Fruit fly (Drosophila melanogaster) whole organism, embryonic: ENCODE data around the gene ea.
A peak's percentile ranks its signal among the peaks of the same experiment; 100 is the strongest.

Experiments used
- CG10654 ChIP-seq: fragments of 200-800 bp; sonication (Bioruptor generic); optimal IDR thresholded peaks from 2 replicates; lab custom pipeline; 2016; ENCODE audit warnings: missing biosample characterization, missing genetic modification characterization
- CG11560 ChIP-seq: fragments of 200-800 bp; sonication (Bioruptor generic); IDR thresholded peaks from 3 replicates; pipeline ENCODE4 v1.3.6; 2022; ENCODE audit warnings: missing biosample characterization, missing genetic modification characterization
- CG12219 ChIP-seq: fragments of 200-800 bp; sonication (Bioruptor generic); optimal IDR thresholded peaks from 3 replicates; lab custom pipeline; 2018; ENCODE audit warnings: missing biosample characterization, mild to moderate bottlenecking, missing genetic modification characterization
- CG12769 ChIP-seq: fragments of 200-800 bp; sonication (Bioruptor generic); optimal IDR thresholded peaks from 2 replicates; lab custom pipeline; 2019; ENCODE audit warnings: missing biosample characterization, mild to moderate bottlenecking, missing genetic modification characterization, moderate library complexity
- CG14014 ChIP-seq: fragments of 200-800 bp; sonication (Bioruptor generic); IDR thresholded peaks from 2 replicates; pipeline ENCODE4 v1.3.6; 2022; ENCODE audit warnings: missing biosample characterization, missing genetic modification characterization
- CG17385 ChIP-seq: fragments of 200-800 bp; sonication (Bioruptor generic); optimal IDR thresholded peaks from 3 replicates; lab custom pipeline; 2018; ENCODE audit warnings: missing biosample characterization, mild to moderate bottlenecking, missing genetic modification characterization
- CG1832 ChIP-seq: fragments of 200-800 bp; sonication (Bioruptor generic); optimal IDR thresholded peaks from 2 replicates; lab custom pipeline; 2017; ENCODE audit warnings: missing biosample characterization, mild to moderate bottlenecking, missing genetic modification characterization, inconsistent platforms
- CG18476 ChIP-seq: fragments of 200-800 bp; sonication (Bioruptor generic); optimal IDR thresholded peaks from 2 replicates; lab custom pipeline; 2016; ENCODE audit warnings: missing biosample characterization, mild to moderate bottlenecking, missing genetic modification characterization
- CG18619 ChIP-seq: fragments of 200-800 bp; sonication (Bioruptor generic); optimal IDR thresholded peaks from 3 replicates; lab custom pipeline; 2017; ENCODE audit warnings: missing biosample characterization, mild to moderate bottlenecking, missing genetic modification characterization
- CG2678 ChIP-seq: fragments of 200-800 bp; sonication (Bioruptor generic); optimal IDR thresholded peaks from 3 replicates; lab custom pipeline; 2019; ENCODE audit warnings: missing biosample characterization, mild to moderate bottlenecking, missing genetic modification characterization, moderate library complexity
- CG31441 ChIP-seq: fragments of 200-800 bp; sonication (Bioruptor generic); IDR thresholded peaks from 2 replicates; pipeline ENCODE4 v1.3.6; 2022; ENCODE audit warnings: missing biosample characterization, missing genetic modification characterization
- CG3163 ChIP-seq: fragments of 200-800 bp; sonication (Bioruptor generic); optimal IDR thresholded peaks from 3 replicates; lab custom pipeline; 2016; ENCODE audit warnings: missing biosample characterization, missing genetic modification characterization
- CG34376 ChIP-seq: fragments of 200-800 bp; sonication (Bioruptor generic); optimal IDR thresholded peaks from 2 replicates; lab custom pipeline; 2018; ENCODE audit warnings: missing biosample characterization, mild to moderate bottlenecking, missing genetic modification characterization
- CG4424 ChIP-seq: fragments of 200-800 bp; sonication (Bioruptor generic); optimal IDR thresholded peaks from 3 replicates; lab custom pipeline; 2016; ENCODE audit warnings: missing biosample characterization, missing genetic modification characterization
- CG4707 ChIP-seq: fragments of 200-800 bp; sonication (Bioruptor generic); optimal IDR thresholded peaks from 2 replicates; lab custom pipeline; 2018; ENCODE audit warnings: missing biosample characterization, mild to moderate bottlenecking, missing genetic modification characterization, moderate library complexity
- CG6765 ChIP-seq: fragments of 200-800 bp; sonication (Bioruptor generic); optimal IDR thresholded peaks from 3 replicates; lab custom pipeline; 2017; ENCODE audit warnings: missing biosample characterization, mild to moderate bottlenecking, missing genetic modification characterization
- CG7987 ChIP-seq: fragments of 200-800 bp; sonication (Bioruptor generic); optimal IDR thresholded peaks from 2 replicates; lab custom pipeline; 2018; ENCODE audit warnings: missing biosample characterization, mild to moderate bottlenecking, missing genetic modification characterization, moderate library complexity
- CG8290 ChIP-seq, 3 experiments: fragments of 200-800 bp; sonication (Bioruptor generic); optimal IDR thresholded peaks; 2 replicates each; lab custom pipeline; 2016 to 2019; ENCODE audit warnings: missing biosample characterization in 3 of 3, missing genetic modification characterization in 3 of 3, mild to moderate bottlenecking in 2 of 3, moderate library complexity in 1 of 3
- Eip74EF ChIP-seq, 2 experiments: fragments of 200-800 bp in 1 of 2; fragments of >200 bp in 1 of 2; sonication (Bioruptor generic) in 1 of 2; optimal IDR thresholded peaks; 2 replicates each; lab custom pipeline; 2017 to 2019; ENCODE audit warnings: missing biosample characterization in 2 of 2, missing genetic modification characterization in 2 of 2, mild to moderate bottlenecking in 1 of 2, moderate library complexity in 1 of 2
- Fer1 ChIP-seq: fragments of 200-800 bp; sonication (Bioruptor generic); optimal IDR thresholded peaks from 2 replicates; lab custom pipeline; 2017; ENCODE audit warnings: missing biosample characterization, mild to moderate bottlenecking, missing genetic modification characterization
- HLHmδ ChIP-seq: fragments of 200-800 bp; sonication (Bioruptor generic); optimal IDR thresholded peaks from 2 replicates; lab custom pipeline; 2018; ENCODE audit warnings: missing biosample characterization, mild to moderate bottlenecking, missing genetic modification characterization, moderate library complexity
- Hand ChIP-seq: fragments of 200-800 bp; sonication (Bioruptor generic); optimal IDR thresholded peaks from 2 replicates; lab custom pipeline; 2017; ENCODE audit warnings: mild to moderate bottlenecking, missing biosample characterization, missing genetic modification reagents, missing genetic modification characterization
- HmgZ ChIP-seq: fragments of 200-800 bp; sonication (Bioruptor generic); optimal IDR thresholded peaks from 2 replicates; lab custom pipeline; 2018; ENCODE audit warnings: missing biosample characterization, mild to moderate bottlenecking, missing genetic modification characterization
- Hmr ChIP-seq: fragments of 200-800 bp; sonication (Bioruptor generic); optimal IDR thresholded peaks from 3 replicates; lab custom pipeline; 2017; ENCODE audit warnings: mild to moderate bottlenecking, missing biosample characterization, missing genetic modification reagents, missing genetic modification characterization
- Med ChIP-seq: fragments of 200-800 bp; sonication (Bioruptor generic); peaks from one replicate; lab custom pipeline; 2016; ENCODE audit warnings: missing biosample characterization, missing genetic modification characterization, mild to moderate bottlenecking, inconsistent platforms, moderate library complexity
- Nf-YB ChIP-seq: fragments of 200-800 bp; sonication (Bioruptor generic); optimal IDR thresholded peaks from 3 replicates; lab custom pipeline; 2019; ENCODE audit warnings: missing biosample characterization, mild to moderate bottlenecking, missing genetic modification characterization, moderate library complexity
- Scr ChIP-seq: fragments of 200-800 bp; sonication (Bioruptor generic); IDR thresholded peaks from 2 replicates; pipeline ENCODE4 v1.3.6; 2022; ENCODE audit warnings: missing biosample characterization, missing genetic modification characterization; ENCODE audit not compliant: partially characterized antibody
- Trl ChIP-seq, 3 experiments: fragments of >200 bp in 2 of 3; fragments of 200-800 bp in 1 of 3; sonication (Bioruptor generic) in 1 of 3; optimal IDR thresholded peaks; 2 replicates in 1 of 3; 3 replicates in 2 of 3; lab custom pipeline; 2016 to 2017; ENCODE audit warnings: missing biosample characterization in 1 of 3, missing genetic modification characterization in 1 of 3
- amos ChIP-seq: fragments of 200-800 bp; sonication (Bioruptor generic); IDR thresholded peaks from 2 replicates; pipeline ENCODE4 v1.3.6; 2022; ENCODE audit warnings: missing biosample characterization, missing genetic modification characterization; ENCODE audit not compliant: partially characterized antibody
- ap ChIP-seq: fragments of 200-800 bp; sonication (Bioruptor generic); IDR thresholded peaks from 2 replicates; pipeline ENCODE4 v1.3.6; 2022; ENCODE audit warnings: missing biosample characterization, missing genetic modification characterization
- cg ChIP-seq: fragments of 200-800 bp; sonication (Bioruptor generic); optimal IDR thresholded peaks from 3 replicates; lab custom pipeline; 2019; ENCODE audit warnings: missing biosample characterization, mild to moderate bottlenecking, missing genetic modification characterization, moderate library complexity
- chn ChIP-seq: fragments of 200-800 bp; sonication (Bioruptor generic); optimal IDR thresholded peaks from 2 replicates; lab custom pipeline; 2016; ENCODE audit warnings: missing biosample characterization, missing genetic modification characterization
- cwo ChIP-seq: fragments of 200-800 bp; sonication (Bioruptor generic); optimal IDR thresholded peaks from 3 replicates; lab custom pipeline; 2017; ENCODE audit warnings: missing biosample characterization, missing genetic modification characterization, mild to moderate bottlenecking, moderate library complexity, missing genetic modification reagents
- ftz-f1 ChIP-seq: fragments of 200-800 bp; sonication (Bioruptor generic); optimal IDR thresholded peaks from 2 replicates; lab custom pipeline; 2016; ENCODE audit warnings: missing biosample characterization, missing genetic modification characterization
- gcm ChIP-seq: fragments of 200-800 bp; sonication (Bioruptor generic); optimal IDR thresholded peaks from 2 replicates; lab custom pipeline; 2019; ENCODE audit warnings: missing biosample characterization, mild to moderate bottlenecking, missing genetic modification characterization, moderate library complexity
- grn ChIP-seq: fragments of 200-800 bp; sonication (Bioruptor generic); optimal IDR thresholded peaks from 3 replicates; lab custom pipeline; 2017; ENCODE audit warnings: missing biosample characterization, missing genetic modification characterization
- kni ChIP-seq: fragments of 200-800 bp; sonication (Bioruptor generic); optimal IDR thresholded peaks from 3 replicates; lab custom pipeline; 2017; ENCODE audit warnings: mild to moderate bottlenecking, missing biosample characterization, missing genetic modification reagents, missing genetic modification characterization
- lilli ChIP-seq: fragments of 200-800 bp; sonication (Bioruptor generic); optimal IDR thresholded peaks from 3 replicates; lab custom pipeline; 2016; ENCODE audit warnings: missing biosample characterization, missing genetic modification characterization
- onecut ChIP-seq: fragments of 200-800 bp; sonication (Bioruptor generic); IDR thresholded peaks from 2 replicates; pipeline ENCODE4 v1.3.6; 2022; ENCODE audit warnings: missing biosample characterization, missing genetic modification characterization
- phol ChIP-seq: fragments of 200-800 bp; sonication (Bioruptor generic); optimal IDR thresholded peaks from 3 replicates; lab custom pipeline; 2018; ENCODE audit warnings: missing biosample characterization, mild to moderate bottlenecking, missing genetic modification characterization, moderate library complexity
- sens ChIP-seq: fragments of 200-800 bp; sonication (Bioruptor generic); peaks from one replicate; lab custom pipeline; 2016; ENCODE audit warnings: missing biosample characterization, missing genetic modification characterization
- sqz ChIP-seq: fragments of 200-800 bp; sonication (Bioruptor generic); optimal IDR thresholded peaks from 3 replicates; lab custom pipeline; 2018; ENCODE audit warnings: missing biosample characterization, mild to moderate bottlenecking, missing genetic modification characterization
- sug ChIP-seq: fragments of 200-800 bp; optimal IDR thresholded peaks from 2 replicates; lab custom pipeline; 2019; ENCODE audit warnings: missing biosample characterization, mild to moderate bottlenecking, missing genetic modification characterization, moderate library complexity
- wek ChIP-seq: fragments of 200-800 bp; sonication (Bioruptor generic); optimal IDR thresholded peaks from 3 replicates; lab custom pipeline; 2018; ENCODE audit warnings: missing biosample characterization, mild to moderate bottlenecking, missing genetic modification characterization, moderate library complexity
- yki ChIP-seq: fragments of >200 bp; optimal IDR thresholded peaks from 3 replicates; lab custom pipeline; 2018

ea gene

DNA sequence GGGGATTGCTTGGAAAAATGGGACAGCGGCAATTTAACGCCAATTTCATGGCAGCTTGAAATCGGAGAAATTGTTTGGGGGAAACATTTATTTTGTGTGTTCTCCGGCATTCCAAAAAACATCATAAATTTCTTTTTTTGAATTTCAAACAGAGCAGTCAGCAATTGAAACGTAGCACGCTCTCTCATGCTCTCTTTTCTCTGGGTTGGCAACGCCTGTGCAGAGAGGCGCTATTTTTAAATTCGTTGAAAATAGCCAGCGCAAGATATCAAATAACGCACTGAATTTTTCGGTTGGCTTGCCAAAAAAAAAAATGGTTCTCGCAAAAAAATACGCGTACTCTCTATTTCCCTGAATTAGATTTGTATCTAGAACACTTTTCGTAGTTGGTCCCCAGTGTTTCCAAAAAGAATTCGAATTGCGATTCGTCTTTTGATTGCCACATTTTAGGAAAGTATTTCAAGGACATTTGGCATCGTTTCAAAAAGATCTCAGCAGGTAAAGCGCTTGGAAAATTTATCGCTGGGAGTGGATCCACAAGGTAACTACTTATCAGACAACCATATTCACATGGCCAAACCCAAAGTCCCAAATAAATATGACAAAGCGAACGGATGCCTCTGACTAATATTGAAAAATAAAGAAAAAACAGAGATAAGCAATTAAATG lies 42.4 kb upstream of the ea start (continued):
- TF ChIP-seq Hand (GFP tag; lab: Kevin White, UChicago), result peak; percentile 25
- peak; percentile 78 for TF ChIP-seq CG34376 (GFP tag; lab: Kevin White, UChicago)
- TF ChIP-seq CG4424 (GFP tag; lab: Kevin White, UChicago), result no peak

DNA sequence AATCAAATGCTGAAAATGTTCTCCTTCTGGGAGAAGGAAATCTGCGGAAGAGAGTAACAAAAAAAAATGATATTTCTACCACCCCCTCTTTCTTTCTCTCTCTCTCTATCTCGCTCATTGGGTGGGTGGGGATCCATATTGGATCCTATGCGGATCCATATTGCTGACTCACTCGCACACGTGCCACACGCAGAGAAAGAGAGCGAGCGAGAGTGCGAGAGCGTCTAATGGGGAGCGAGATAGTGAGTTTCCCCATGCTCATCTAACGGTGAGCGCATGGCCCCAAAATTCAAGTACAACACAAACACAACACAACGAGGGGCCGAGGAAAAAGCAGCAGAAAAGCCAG lies 41.9 kb upstream of the ea start:
- TF ChIP-seq CG12219 (GFP tag; lab: Kevin White, UChicago) (peak; percentile 35), phol (tag; lab: Kevin White, UChicago) (peak; percentile 53), CG8290 (GFP tag; optimal IDR thresholded peaks at IDR 0.05; lab: Kevin White, UChicago) (no peak), CG8290 (tag; optimal IDR thresholded peaks at IDR 0.05; lab: Kevin White, UChicago) (peak in 1 of 2 experiments; percentile 20), CG34376 (GFP tag; lab: Kevin White, UChicago) (peak; percentile 64), Hmr (GFP tag; lab: Kevin White, UChicago) (peak; percentile 35), onecut (peak; percentile 11; the same call in 1 of the 2 replicates), ap (no peak), CG3163 (GFP tag; lab: Kevin White, UChicago) (peak; percentile 24), lilli (GFP tag; lab: Kevin White, UChicago) (no peak), HLHmδ (GFP tag; lab: Kevin White, UChicago) (peak; percentile 50), sens (peak; percentile 63), ftz-f1 (GFP tag; lab: Kevin White, UChicago) (peak; percentile 17), Scr (GFP tag; lab: Robert Waterston, UW) (no peak), CG12769 (tag; lab: Kevin White, UChicago) (peak; percentile 8), HmgZ (peak; percentile 30), CG14014 (GFP tag; lab: Robert Waterston, UW) (no peak), CG31441 (no peak), sqz (peak; percentile 82), CG10654 (GFP tag; lab: Kevin White, UChicago) (no peak), CG17385 (peak; percentile 49), Trl (optimal IDR thresholded peaks at IDR 0.05; lab: Kevin White, UChicago) (peak; percentile 88 to 92), Trl (GFP tag; optimal IDR thresholded peaks at IDR 0.05; lab: Kevin White, UChicago) (peak; percentile 38), CG11560 (tag; lab: Robert Waterston, UW) (no peak), grn (GFP tag; lab: Kevin White, UChicago) (peak; percentile 1), Nf-YB (peak; percentile 55), CG2678 (tag; lab: Kevin White, UChicago) (peak; percentile 7), kni (peak; percentile 69), cwo (GFP tag; lab: Kevin White, UChicago) (peak; percentile 70), chn (peak; percentile 58), Med (GFP tag; lab: Kevin White, UChicago) (peak; percentile 64), sug (tag; lab: Kevin White, UChicago) (peak; percentile 96), Eip74EF (GFP tag; optimal IDR thresholded peaks at IDR 0.05; lab: Kevin White, UChicago) (peak in 1 of 2 experiments; percentile 4), Fer1 (GFP tag; lab: Kevin White, UChicago) (peak; percentile 37), yki (peak; percentile 87), CG18476 (no peak), CG1832 (peak; percentile 87), CG18619 (GFP tag; lab: Kevin White, UChicago) (no peak), CG7987 (GFP tag; lab: Kevin White, UChicago) (peak; percentile 9), CG6765 (GFP tag; lab: Kevin White, UChicago) (peak; percentile 19), cg (peak; percentile 48), gcm (GFP tag; lab: Kevin White, UChicago) (peak; percentile 30), amos (GFP tag; lab: Robert Waterston, UW) (no peak), CG4707 (GFP tag; lab: Kevin White, UChicago) (peak; percentile 1), wek (GFP tag; lab: Kevin White, UChicago) (peak; percentile 1)
